Fruit fly (Drosophila melanogaster): ENCODE results near the gene CG2162.
A peak's percentile ranks its signal among the peaks of the same experiment; 100 is the strongest.

The CG2162 gene

DNA sequence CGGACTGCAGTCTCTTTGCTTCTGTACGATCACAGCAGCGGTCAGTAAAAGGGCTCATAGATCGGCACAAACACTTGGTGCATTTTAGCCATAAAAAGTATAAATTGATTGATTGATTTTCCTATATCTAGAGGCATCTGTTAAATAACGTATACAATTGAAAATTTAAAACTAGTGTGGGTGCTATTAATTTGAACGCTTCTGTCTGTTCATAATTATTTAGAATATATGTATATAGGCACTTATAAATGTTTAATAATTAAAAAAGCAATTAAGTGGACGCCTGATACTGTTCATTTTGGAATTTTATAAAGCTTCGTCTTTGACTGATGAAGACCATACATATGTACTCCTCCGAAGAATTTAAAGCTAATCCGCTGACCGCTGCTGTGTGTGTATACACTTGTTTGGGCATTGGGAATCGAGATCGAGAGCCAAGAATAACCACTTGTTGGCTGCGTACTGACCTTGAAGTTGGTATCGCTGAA, 10.3 kb downstream of the CG2162 start (continued):
- TF ChIP-seq CG10267 (tag; optimal IDR thresholded peaks at IDR 0.05), result peak; percentile 32
- peak; percentile 16 for TF ChIP-seq CG8359 (GFP tag; optimal IDR thresholded peaks at IDR 0.05; ENCODE audit: borderline replicate concordance)
- TF ChIP-seq CG1603 (tag; optimal IDR thresholded peaks at IDR 0.05), result peak; percentile 13
- TF ChIP-seq Camta (GFP tag; optimal IDR thresholded peaks at IDR 0.05), result no peak
- TF ChIP-seq Eip74EF (GFP tag; optimal IDR thresholded peaks at IDR 0.05), result peak in 1 of 2 experiments; percentile 47
- TF ChIP-seq wdn (GFP tag; IDR thresholded peaks at IDR 0.05), result no peak
- TF ChIP-seq Hsf (GFP tag; optimal IDR thresholded peaks at IDR 0.05), result no peak
- no peak for TF ChIP-seq ERR (GFP tag; optimal IDR thresholded peaks at IDR 0.05)
- TF ChIP-seq CG4360 (GFP tag; IDR thresholded peaks at IDR 0.05), result no peak
- TF ChIP-seq Max (GFP tag; optimal IDR thresholded peaks at IDR 0.05), result no peak
- TF ChIP-seq prd (optimal IDR thresholded peaks at IDR 0.05), result no peak
- peak; percentile 45; the same call in 2 of the 3 replicates for TF ChIP-seq prd (GFP tag; IDR thresholded peaks at IDR 0.05)
- TF ChIP-seq trh (GFP tag; optimal IDR thresholded peaks at IDR 0.05), result no peak
- TF ChIP-seq CHES-1-like (GFP tag; optimal IDR thresholded peaks at IDR 0.05), result no peak
- no peak for TF ChIP-seq CG7928 (GFP tag; optimal IDR thresholded peaks at IDR 0.05)
- peak; percentile 32 for TF ChIP-seq CG18619 (GFP tag; optimal IDR thresholded peaks at IDR 0.05)
- no peak for TF ChIP-seq CG15073 (GFP tag; optimal IDR thresholded peaks at IDR 0.05)
- peak; percentile 31 for TF ChIP-seq D19A (tag; optimal IDR thresholded peaks at IDR 0.05)
- no peak for TF ChIP-seq Neu2 (GFP tag; optimal IDR thresholded peaks at IDR 0.05; ENCODE audit: borderline replicate concordance)
- no peak for TF ChIP-seq CG6765 (GFP tag; optimal IDR thresholded peaks at IDR 0.05)
- no peak for TF ChIP-seq Oaz (GFP tag; IDR thresholded peaks at IDR 0.05)
- TF ChIP-seq sr (GFP tag; IDR thresholded peaks at IDR 0.05), result no peak
- TF ChIP-seq lola (GFP tag; optimal IDR thresholded peaks at IDR 0.05), result peak in 1 of 3 experiments; percentile 22
- no peak for TF ChIP-seq ara (GFP tag; IDR thresholded peaks at IDR 0.05)
- TF ChIP-seq CTCF (GFP tag; optimal IDR thresholded peaks at IDR 0.05), result no peak
- no peak for TF ChIP-seq klu (GFP tag; IDR thresholded peaks at IDR 0.05)
- 0 out of 2 replicates have a peak, but pooled peaks have one; percentile 41 for TF ChIP-seq CG8765 (GFP tag; IDR thresholded peaks at IDR 0.05)
- TF ChIP-seq CG17568 (GFP tag; optimal IDR thresholded peaks at IDR 0.05), result no peak
- no peak for TF ChIP-seq slp2 (GFP tag; optimal IDR thresholded peaks at IDR 0.05)
- TF ChIP-seq CG17385 (GFP tag; optimal IDR thresholded peaks at IDR 0.05), result peak; percentile 44
- TF ChIP-seq dm (GFP tag; optimal IDR thresholded peaks at IDR 0.05), result no peak
- TF ChIP-seq gsb (GFP tag; IDR thresholded peaks at IDR 0.05), result no peak
- no peak for TF ChIP-seq sim (GFP tag; IDR thresholded peaks at IDR 0.05)
- peak; percentile 57; the same call in 1 of the 2 replicates for TF ChIP-seq CG31441 (GFP tag; IDR thresholded peaks at IDR 0.05)
- TF ChIP-seq CG10543 (GFP tag; optimal IDR thresholded peaks at IDR 0.05), result no peak
- no peak for TF ChIP-seq insv (GFP tag; optimal IDR thresholded peaks at IDR 0.05)
- peak; percentile 20 for TF ChIP-seq cwo (GFP tag; optimal IDR thresholded peaks at IDR 0.05)
- TF ChIP-seq grn (GFP tag; optimal IDR thresholded peaks at IDR 0.05), result no peak
- no peak for TF ChIP-seq jumu (GFP tag; optimal IDR thresholded peaks at IDR 0.05)
- peak; percentile 56; the same call in 1 of the 2 replicates for TF ChIP-seq vvl (GFP tag; IDR thresholded peaks at IDR 0.05)
- TF ChIP-seq maf-S (GFP tag; optimal IDR thresholded peaks at IDR 0.05), result no peak
- no peak for TF ChIP-seq Adf1 (GFP tag; IDR thresholded peaks at IDR 0.05)
- peak; percentile 38 for TF ChIP-seq Blimp-1 (GFP tag; optimal IDR thresholded peaks at IDR 0.05)
- no peak for TF ChIP-seq ems (GFP tag; optimal IDR thresholded peaks at IDR 0.05)
- no peak for TF ChIP-seq Dip2 (GFP tag; IDR thresholded peaks at IDR 0.05)
- no peak for TF ChIP-seq CG13894 (tag; optimal IDR thresholded peaks at IDR 0.05)
- TF ChIP-seq CG2875 (GFP tag; optimal IDR thresholded peaks at IDR 0.05), result no peak
- no peak for TF ChIP-seq CG10431 (GFP tag; optimal IDR thresholded peaks at IDR 0.05)
- no peak for TF ChIP-seq ssp (GFP tag; IDR thresholded peaks at IDR 0.05)
- peak; percentile 26 for TF ChIP-seq Ssrp (tag; optimal IDR thresholded peaks at IDR 0.05)
- TF ChIP-seq NK7.1 (GFP tag; optimal IDR thresholded peaks at IDR 0.05), result no peak
- no peak for TF ChIP-seq Optix (GFP tag; IDR thresholded peaks at IDR 0.05)
